Worm (Caenorhabditis elegans) whole organism, L3 larva: Measurements from ENCODE around the gene ima-3.

ENCODE experiments used
- ZK546.5 ChIP-seq: sonication (generic microtip); optimal IDR thresholded peaks from 2 replicates; lab custom pipeline; 2017; ENCODE audit warnings: missing biosample characterization, missing genetic modification characterization
- ama-1 ChIP-seq: fragments of 150-350 bp; optimal IDR thresholded peaks from 2 replicates; lab custom pipeline; 2018
- ceh-16 ChIP-seq: sonication (generic microtip); optimal IDR thresholded peaks from 2 replicates; lab custom pipeline; 2017; ENCODE audit warnings: missing biosample characterization, missing genetic modification characterization
- ceh-28 ChIP-seq: fragments of 150-350 bp; optimal IDR thresholded peaks from 2 replicates; lab custom pipeline; 2014; ENCODE audit warnings: missing biosample characterization, missing genetic modification reagents, missing genetic modification characterization
- ceh-82 ChIP-seq: fragments of 150-350 bp; optimal IDR thresholded peaks from 2 replicates; lab custom pipeline; 2014; ENCODE audit warnings: missing biosample characterization, missing genetic modification characterization
- ceh-9 ChIP-seq: sonication (generic microtip); optimal IDR thresholded peaks from 2 replicates; lab custom pipeline; 2018; ENCODE audit warnings: missing biosample characterization, missing genetic modification characterization
- daf-12 ChIP-seq: fragments of 150-350 bp; optimal IDR thresholded peaks from 2 replicates; lab custom pipeline; 2014; ENCODE audit warnings: missing biosample characterization, missing genetic modification reagents, missing genetic modification characterization
- egl-27 ChIP-seq: sonication (generic microtip); optimal IDR thresholded peaks from 4 replicates; lab custom pipeline; 2017; ENCODE audit warnings: missing biosample characterization, missing genetic modification reagents, missing genetic modification characterization
- egl-5 ChIP-seq: fragments of 150-350 bp; optimal IDR thresholded peaks from 2 replicates; lab custom pipeline; 2017; ENCODE audit warnings: missing biosample characterization, missing genetic modification reagents, missing genetic modification characterization, inconsistent platforms
- elt-1 ChIP-seq: fragments of 150-350 bp; optimal IDR thresholded peaks from 2 replicates; lab custom pipeline; 2014; ENCODE audit warnings: missing biosample characterization, missing genetic modification characterization
- elt-2 ChIP-seq: sonication (generic microtip); optimal IDR thresholded peaks from 2 replicates; lab custom pipeline; 2016; ENCODE audit warnings: missing genetic modification reagents, mild to moderate bottlenecking, missing genetic modification characterization, missing compliant biosample characterization
- elt-3 ChIP-seq, 3 experiments: fragments of 150-350 bp in 1 of 3; sonication (generic microtip) in 2 of 3; optimal IDR thresholded peaks; 2 replicates in 2 of 3; 4 replicates in 1 of 3; lab custom pipeline; 2014 to 2017; ENCODE audit warnings: missing biosample characterization in 3 of 3, missing genetic modification characterization in 3 of 3
- eor-1 ChIP-seq, 2 experiments: fragments of 150-350 bp; optimal IDR thresholded peaks; 2 replicates each; lab custom pipeline; 2014 to 2018; ENCODE audit warnings: missing biosample characterization in 2 of 2, missing genetic modification characterization in 2 of 2
- fkh-10 ChIP-seq: sonication (generic microtip); optimal IDR thresholded peaks from 2 replicates; lab custom pipeline; 2017; ENCODE audit warnings: missing biosample characterization, missing genetic modification reagents, missing genetic modification characterization
- hmg-11 ChIP-seq: sonication (generic microtip); optimal IDR thresholded peaks from 2 replicates; lab custom pipeline; 2016; ENCODE audit warnings: missing genetic modification characterization, missing compliant biosample characterization
- jun-1 ChIP-seq: fragments of 150-350 bp; optimal IDR thresholded peaks from 2 replicates; lab custom pipeline; 2014; ENCODE audit warnings: missing biosample characterization, missing genetic modification reagents, missing genetic modification characterization
- lin-15B ChIP-seq: fragments of 150-350 bp; optimal IDR thresholded peaks from 2 replicates; lab custom pipeline; 2014; ENCODE audit warnings: missing biosample characterization, missing genetic modification characterization
- lin-39 ChIP-seq: fragments of 150-350 bp; optimal IDR thresholded peaks from 2 replicates; lab custom pipeline; 2018; ENCODE audit warnings: missing biosample characterization, missing genetic modification reagents, missing genetic modification characterization
- lsy-12 ChIP-seq: sonication (generic microtip); optimal IDR thresholded peaks from 2 replicates; lab custom pipeline; 2016; ENCODE audit warnings: mild to moderate bottlenecking, missing genetic modification characterization, missing compliant biosample characterization
- mdl-1 ChIP-seq: fragments of 150-350 bp; optimal IDR thresholded peaks from 2 replicates; lab custom pipeline; 2014; ENCODE audit warnings: missing biosample characterization, missing genetic modification characterization
- nfya-1 ChIP-seq: sonication (generic microtip); optimal IDR thresholded peaks from 2 replicates; lab custom pipeline; 2017; ENCODE audit warnings: missing genetic modification characterization, mild to moderate bottlenecking, missing compliant biosample characterization, antibody characterized with exemption, moderate library complexity; ENCODE audit not compliant: insufficient read depth
- nhr-11 ChIP-seq: fragments of 150-350 bp; optimal IDR thresholded peaks from 2 replicates; lab custom pipeline; 2014; ENCODE audit warnings: missing biosample characterization, missing genetic modification characterization
- nhr-23 ChIP-seq: fragments of 150-350 bp; optimal IDR thresholded peaks from 2 replicates; lab custom pipeline; 2014; ENCODE audit warnings: missing biosample characterization, missing genetic modification reagents, missing genetic modification characterization
- nhr-43 ChIP-seq: sonication (generic microtip); optimal IDR thresholded peaks from 2 replicates; lab custom pipeline; 2016; ENCODE audit warnings: mild to moderate bottlenecking, missing genetic modification characterization, missing compliant biosample characterization; ENCODE audit not compliant: poor library complexity, severe bottlenecking
- nhr-67 ChIP-seq: fragments of 150-350 bp; optimal IDR thresholded peaks from 2 replicates; lab custom pipeline; 2014; ENCODE audit warnings: missing biosample characterization, missing genetic modification characterization
- nhr-76 ChIP-seq: fragments of 150-350 bp; sonication (generic microtip); optimal IDR thresholded peaks from 5 replicates; lab custom pipeline; 2014; ENCODE audit warnings: missing biosample characterization, missing genetic modification characterization
- nhr-77 ChIP-seq: fragments of 150-350 bp; optimal IDR thresholded peaks from 2 replicates; lab custom pipeline; 2014; ENCODE audit warnings: missing biosample characterization, missing genetic modification characterization
- pha-4 ChIP-seq: fragments of 150-350 bp; optimal IDR thresholded peaks from 2 replicates; lab custom pipeline; 2014; ENCODE audit warnings: missing biosample characterization, missing genetic modification reagents, missing genetic modification characterization
- pqm-1 ChIP-seq: fragments of 150-350 bp; optimal IDR thresholded peaks from 2 replicates; lab custom pipeline; 2017; ENCODE audit warnings: missing biosample characterization, missing genetic modification characterization, inconsistent platforms
- skn-1 ChIP-seq: fragments of 150-350 bp; optimal IDR thresholded peaks from 2 replicates; lab custom pipeline; 2014; ENCODE audit warnings: missing biosample characterization, missing genetic modification characterization
- snpc-4 ChIP-seq: fragments of 150-350 bp; optimal IDR thresholded peaks from 2 replicates; lab custom pipeline; 2014; ENCODE audit warnings: missing biosample characterization, missing genetic modification characterization
- unc-62 ChIP-seq: fragments of 150-350 bp; sonication (generic microtip); optimal IDR thresholded peaks from 4 replicates; lab custom pipeline; 2014; ENCODE audit warnings: missing biosample characterization, missing genetic modification reagents, missing genetic modification characterization
- ztf-4 ChIP-seq: fragments of 150-350 bp; optimal IDR thresholded peaks from 2 replicates; lab custom pipeline; 2014; ENCODE audit warnings: missing biosample characterization, missing genetic modification characterization

ima-3 gene

DNA sequence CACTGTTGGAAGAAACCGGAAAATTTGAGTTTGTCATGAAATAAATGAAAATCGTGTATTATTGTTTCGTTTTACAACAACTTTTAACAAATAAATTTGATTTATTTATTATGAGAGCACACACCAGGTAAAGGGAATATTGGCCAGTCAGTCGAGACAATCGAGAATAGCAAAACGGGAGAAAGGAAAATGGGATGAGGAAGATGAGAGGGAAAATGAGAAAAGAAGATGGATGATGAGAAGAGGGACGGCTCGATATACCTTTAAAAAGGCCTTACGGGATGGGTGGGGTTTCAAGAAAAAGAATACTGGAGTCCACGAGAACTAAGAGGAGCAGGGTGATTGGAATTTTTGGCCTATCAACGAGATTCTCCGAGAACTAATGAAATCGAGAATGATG is 2.8 kb downstream of the ima-3 start:
- no peak for TF ChIP-seq egl-27 (tag; lab: Kevin White, UChicago)
- TF ChIP-seq nhr-77 (tag; lab: Kevin White, UChicago), result no peak
- no peak for TF ChIP-seq nhr-43

DNA sequence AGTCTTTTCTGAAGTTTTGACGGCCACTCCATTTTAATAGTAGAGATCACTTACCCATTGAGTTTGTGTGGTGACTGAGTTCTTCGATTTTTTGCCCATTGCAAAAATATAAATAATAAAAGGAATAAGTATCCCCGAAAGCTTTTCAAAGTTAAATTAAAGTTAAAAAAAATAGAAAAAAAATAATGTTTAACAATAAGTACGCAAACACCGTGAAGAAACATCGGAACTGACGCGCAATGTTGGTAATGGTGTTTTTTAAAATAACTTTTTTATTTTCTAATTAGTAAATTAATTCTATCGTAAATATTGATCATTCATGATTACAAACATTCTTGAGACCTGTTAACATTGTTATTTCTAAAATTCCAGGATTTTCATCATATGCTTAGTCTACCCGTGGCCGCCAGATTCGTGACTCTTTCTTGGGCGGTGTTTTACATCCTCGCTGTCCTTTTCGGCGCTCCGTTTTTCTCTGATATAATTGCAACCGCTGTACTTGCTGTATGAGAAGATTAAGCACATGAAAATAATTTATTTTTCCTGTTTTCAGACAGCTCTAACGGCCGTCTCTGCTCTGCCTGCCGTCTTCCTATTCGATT is 5.1 kb downstream of the ima-3 start, which contains the start of the genes F49E8.7, F49E8.8 and nprl-2:
F49E8.7 (minus strand) TSS at position 101 of the 602 bp plus-strand sequence.
F49E8.8 (plus strand) TSS at position 373 of the 602 bp plus-strand sequence.
nprl-2 (plus strand) TSS at position 552 of the 602 bp plus-strand sequence.
- TF ChIP-seq ceh-16 (no peak), pha-4 (peak; percentile 32), ztf-4 (tag; lab: Kevin White, UChicago) (no peak), egl-5 (tag; lab: Kevin White, UChicago) (no peak)

DNA sequence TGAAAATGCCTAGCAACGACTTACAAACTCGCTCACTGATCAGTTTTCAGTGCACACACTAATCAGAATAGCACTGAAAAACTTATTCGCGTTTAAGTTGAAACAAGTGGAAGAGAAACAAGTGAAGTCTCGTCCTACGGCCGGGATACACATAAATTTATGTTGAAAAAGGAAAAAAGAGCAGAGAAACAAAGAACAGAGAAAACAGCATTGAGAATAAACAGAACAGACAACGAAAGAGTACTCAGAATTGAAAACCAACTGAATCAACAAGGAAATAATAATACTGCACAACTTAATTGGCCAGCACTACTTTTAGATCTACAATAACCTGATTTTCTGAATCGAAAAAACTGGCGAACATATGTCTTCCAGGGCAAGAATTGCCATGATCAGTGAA is 7.1 kb downstream of the ima-3 start, which contains the start of gene F49E8.6:
F49E8.6 (minus strand) TSS at position 317 of the 400 bp plus-strand sequence.
- TF ChIP-seq ZK546.5 (tag; lab: Kevin White, UChicago) (no peak), pha-4 (peak; percentile 57), nfya-1 (tag; lab: Kevin White, UChicago) (peak; percentile 6)

DNA sequence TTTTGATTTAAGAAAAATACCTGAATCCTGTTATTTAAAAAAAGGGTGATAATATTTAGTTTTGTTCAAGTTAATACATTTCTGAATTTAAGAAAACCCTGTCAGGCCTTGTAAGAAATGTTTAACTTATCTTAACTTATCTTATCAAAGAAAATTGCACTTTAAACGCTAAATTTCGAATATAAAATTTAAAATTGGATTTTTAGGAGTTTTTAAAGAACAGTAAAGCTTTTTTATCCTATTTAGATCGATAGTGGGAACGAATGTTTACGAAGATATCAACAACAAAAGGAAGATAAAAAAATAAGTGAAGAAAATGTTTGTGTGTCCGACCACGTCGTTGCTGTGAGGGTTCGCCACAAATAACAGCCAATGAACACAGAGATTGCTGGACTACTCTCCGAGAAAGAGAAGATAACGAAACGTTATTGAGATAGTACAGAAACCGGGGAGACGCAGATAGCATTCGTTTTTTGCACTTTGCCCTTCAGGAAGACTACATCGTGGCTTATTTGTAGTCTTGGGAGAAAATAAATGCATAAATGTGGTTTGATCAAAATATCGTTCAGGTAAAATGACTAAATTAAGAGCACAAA is 8.4 kb downstream of the ima-3 start, which contains the start of gene dif-1:
dif-1 (minus strand) TSS at position 51 of the 596 bp plus-strand sequence.
- TF ChIP-seq skn-1, result peak; percentile 21
- no peak for TF ChIP-seq nhr-67 (tag; lab: Kevin White, UChicago)
- peak; percentile 26 for TF ChIP-seq ceh-28 (tag; lab: Kevin White, UChicago)
- TF ChIP-seq egl-27 (tag; lab: Kevin White, UChicago), result no peak
- TF ChIP-seq hmg-11, result no peak
- TF ChIP-seq elt-2 (tag; lab: Kevin White, UChicago), result peak; percentile 83
- TF ChIP-seq pha-4, result peak; percentile 55
- TF ChIP-seq jun-1, result peak; percentile 65
- TF ChIP-seq snpc-4 (tag; lab: Kevin White, UChicago), result peak; percentile 41
- no peak for TF ChIP-seq nhr-43
- no peak for TF ChIP-seq elt-1 (tag; lab: Kevin White, UChicago)
- no peak for TF ChIP-seq unc-62
- TF ChIP-seq pqm-1 (tag; lab: Kevin White, UChicago), result peak; percentile 70
- no peak for TF ChIP-seq eor-1 (tag; optimal IDR thresholded peaks at IDR 0.05; lab: Kevin White, UChicago)
- TF ChIP-seq ama-1, result peak; percentile 59
- TF ChIP-seq lsy-12, result no peak
- peak; percentile 93 for TF ChIP-seq nfya-1 (tag; lab: Kevin White, UChicago)
- TF ChIP-seq, all 47 proteins: peak for 9

DNA sequence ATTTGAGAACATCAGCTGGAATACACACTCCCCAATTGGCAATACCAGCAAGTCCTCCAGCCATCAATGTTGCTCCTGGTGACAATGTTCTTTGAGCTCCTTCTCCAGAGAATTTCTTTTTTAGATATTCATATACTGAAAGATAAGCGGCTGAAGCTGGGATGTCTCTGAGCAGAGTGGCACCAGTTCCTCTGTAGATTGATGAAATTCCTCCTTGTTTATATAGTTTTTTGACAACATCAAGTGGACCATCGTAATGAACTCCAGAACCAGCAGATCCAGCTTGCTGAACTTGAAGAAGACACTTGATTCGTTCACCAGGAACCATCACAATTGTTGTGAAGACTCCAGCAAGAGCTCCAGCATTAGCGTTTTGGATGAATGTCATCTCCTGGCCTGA is 9.4 kb downstream of the ima-3 start:
- TF ChIP-seq nhr-43, result no peak
- TF ChIP-seq, all 47 proteins: peak for 0

DNA sequence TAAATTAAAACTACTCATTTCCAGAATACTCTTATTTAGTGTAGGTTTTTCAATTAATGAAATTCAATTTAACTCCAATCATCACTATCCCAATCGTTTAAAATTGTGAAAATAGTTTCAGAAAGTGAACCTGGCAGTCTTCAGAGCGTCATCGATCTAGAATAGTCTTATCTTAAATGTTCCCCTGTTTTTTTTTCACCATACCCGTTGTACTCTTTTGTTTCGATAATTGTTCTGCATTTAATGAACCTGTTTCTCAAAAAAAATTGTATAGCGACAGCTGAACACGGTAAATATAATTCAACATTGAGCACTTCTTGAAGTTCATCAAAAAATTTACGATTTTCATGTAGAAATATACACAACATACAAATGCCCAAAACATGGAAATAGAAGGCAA is 10.2 kb downstream of the ima-3 start:
- TF ChIP-seq egl-27 (tag; lab: Kevin White, UChicago), result no peak
- TF ChIP-seq mdl-1 (tag; lab: Kevin White, UChicago), result no peak
- peak; percentile 38 for TF ChIP-seq nhr-43
- TF ChIP-seq elt-2 (tag; lab: Kevin White, UChicago), result peak; percentile 9
- TF ChIP-seq, all 47 proteins: peak for 2

DNA sequence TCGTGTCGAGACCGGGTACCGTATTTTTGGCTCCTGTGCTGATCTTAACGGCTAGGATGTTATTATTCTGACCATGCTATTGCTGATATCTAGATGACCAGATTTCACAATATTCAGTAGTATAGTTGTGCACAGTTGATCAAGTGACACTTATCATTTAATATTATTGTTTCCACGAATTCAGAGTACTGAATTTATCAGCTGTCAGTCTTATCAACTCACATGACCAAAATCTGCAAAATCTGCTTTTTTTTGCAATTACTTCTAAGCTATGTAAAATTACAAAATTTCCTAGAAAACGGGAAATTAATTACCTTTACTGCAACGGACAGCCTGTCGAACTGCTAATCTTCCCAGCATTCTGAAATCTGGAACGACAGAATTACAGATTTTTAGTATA is 11.0 kb downstream of the ima-3 start, which contains the start of gene pam-1:
pam-1 (minus strand) TSS at position 368 of the 400 bp plus-strand sequence.
- no peak for TF ChIP-seq ceh-82 (tag; lab: Kevin White, UChicago)
- peak; percentile 45 for TF ChIP-seq pqm-1 (tag; lab: Kevin White, UChicago)

DNA sequence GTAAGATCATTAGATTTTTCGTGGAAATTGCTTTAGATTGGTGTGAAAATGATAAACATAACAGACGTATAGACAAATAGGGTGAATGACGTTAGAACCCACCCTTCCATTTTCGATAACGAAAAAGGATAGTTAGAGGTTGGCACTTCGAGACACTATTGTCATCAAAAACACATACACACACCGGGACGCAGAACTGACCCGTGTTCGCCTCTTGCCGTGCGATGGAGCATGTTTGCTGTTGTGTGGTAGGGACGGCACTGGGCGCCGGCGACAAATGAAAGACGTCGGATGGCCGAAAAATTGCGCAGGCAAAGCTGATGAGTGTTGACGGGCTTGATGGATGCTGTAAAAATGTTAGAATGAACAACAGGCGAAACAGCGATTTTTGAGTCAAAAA is 11.6 kb downstream of the ima-3 start:
- TF ChIP-seq nfya-1 (tag; lab: Kevin White, UChicago) (peak; percentile 57), nhr-76 (tag; lab: Kevin White, UChicago) (no peak), eor-1 (tag; optimal IDR thresholded peaks at IDR 0.05; lab: Kevin White, UChicago) (no peak), pha-4 (peak; percentile 54), daf-12 (tag; lab: Kevin White, UChicago) (no peak), nhr-11 (tag; lab: Kevin White, UChicago) (no peak), elt-2 (tag; lab: Kevin White, UChicago) (peak; percentile 70), nhr-23 (peak; percentile 27), ceh-28 (tag; lab: Kevin White, UChicago) (no peak), nhr-77 (tag; lab: Kevin White, UChicago) (no peak), pqm-1 (tag; lab: Kevin White, UChicago) (peak; percentile 68), lin-39 (tag; lab: Kevin White, UChicago) (peak; percentile 54), skn-1 (peak; percentile 71), elt-3 (tag; optimal IDR thresholded peaks at IDR 0.05; lab: Kevin White, UChicago) (no peak), fkh-10 (GFP tag; lab: Kevin White, UChicago) (no peak), ceh-9 (tag; lab: Kevin White, UChicago) (no peak), egl-27 (tag; lab: Kevin White, UChicago) (peak; percentile 47), lin-15B (tag; lab: Kevin White, UChicago) (peak; percentile 66), elt-1 (tag; lab: Kevin White, UChicago) (no peak), jun-1 (no peak)
